Worm (Caenorhabditis elegans) whole organism, L1 larva: ENCODE results near the gene fil-2.

Source experiments
- C16A3.4 ChIP-seq: fragments of 150-350 bp; optimal IDR thresholded peaks from 2 replicates; lab custom pipeline; 2014; ENCODE audit warnings: missing biosample characterization, missing genetic modification characterization
- alr-1 ChIP-seq: fragments of 200-800 bp; sonication (Bioruptor generic); optimal IDR thresholded peaks from 2 replicates; lab custom pipeline; 2018; ENCODE audit warnings: borderline replicate concordance, mild to moderate bottlenecking, missing genetic modification characterization, missing compliant biosample characterization
- ceh-63 ChIP-seq: fragments of 200-800 bp; sonication (Bioruptor generic); optimal IDR thresholded peaks from 2 replicates; lab custom pipeline; 2018; ENCODE audit warnings: mild to moderate bottlenecking, missing genetic modification characterization, missing compliant biosample characterization
- dpl-1 ChIP-seq, 3 experiments: fragments of 150-350 bp in 2 of 3; sonication (generic microtip) in 1 of 3; optimal IDR thresholded peaks; 2 replicates each; lab custom pipeline; 2014 to 2017; ENCODE audit warnings: missing biosample characterization in 3 of 3, missing genetic modification characterization in 3 of 3, missing genetic modification reagents in 3 of 3
- elt-2 ChIP-seq: sonication (generic microtip); optimal IDR thresholded peaks from 2 replicates; lab custom pipeline; 2016; ENCODE audit warnings: missing genetic modification characterization, mild to moderate bottlenecking, inconsistent platforms, missing compliant biosample characterization, missing genetic modification reagents
- isw-1 ChIP-seq: fragments of 200-800 bp; sonication (Bioruptor generic); IDR thresholded peaks from 2 replicates; pipeline ENCODE4 v1.3.6; 2022; ENCODE audit warnings: missing genetic modification characterization, missing compliant biosample characterization
- lin-35 ChIP-seq, 2 experiments: fragments of 150-350 bp; optimal IDR thresholded peaks; 2 replicates each; lab custom pipeline; 2014; ENCODE audit warnings: missing biosample characterization in 2 of 2, missing genetic modification characterization in 2 of 2, missing genetic modification reagents in 2 of 2
- nhr-237 ChIP-seq: fragments of 150-350 bp; optimal IDR thresholded peaks from 2 replicates; lab custom pipeline; 2014; ENCODE audit warnings: missing biosample characterization, missing genetic modification characterization
- nhr-71 ChIP-seq: sonication (generic microtip); optimal IDR thresholded peaks from 2 replicates; lab custom pipeline; 2016; ENCODE audit warnings: mild to moderate bottlenecking, missing genetic modification characterization, moderate library complexity, missing compliant biosample characterization
- nhr-90 ChIP-seq: sonication (generic microtip); optimal IDR thresholded peaks from 2 replicates; lab custom pipeline; 2016; ENCODE audit warnings: mild to moderate bottlenecking, missing genetic modification characterization, missing compliant biosample characterization; ENCODE audit not compliant: poor library complexity
- skn-1 ChIP-seq: fragments of 150-350 bp; optimal IDR thresholded peaks from 2 replicates; lab custom pipeline; 2014; ENCODE audit warnings: missing biosample characterization, missing genetic modification characterization
- unc-130 ChIP-seq: fragments of 150-350 bp; optimal IDR thresholded peaks from 2 replicates; lab custom pipeline; 2017; ENCODE audit warnings: missing biosample characterization, missing genetic modification characterization, inconsistent platforms
- xbp-1 ChIP-seq: sonication (generic microtip); optimal IDR thresholded peaks from 2 replicates; lab custom pipeline; 2016; ENCODE audit warnings: missing genetic modification characterization, missing compliant biosample characterization

- TF ChIP-seq nhr-90 (tag; lab: Kevin White, UChicago) (no peak), xbp-1 (tag; lab: Kevin White, UChicago) (peak; percentile 24), ceh-63 (GFP tag; lab: Kevin White, UChicago) (no peak), elt-2 (tag; lab: Kevin White, UChicago) (peak; percentile 37), isw-1 (GFP tag; lab: Robert Waterston, UW) (no peak), dpl-1 (GFP tag; optimal IDR thresholded peaks at IDR 0.05; lab: Kevin White, UChicago) (no peak), nhr-71 (tag; lab: Kevin White, UChicago) (peak; percentile 33), C16A3.4 (tag; lab: Kevin White, UChicago) (no peak), unc-130 (tag; lab: Kevin White, UChicago) (no peak), lin-35 (GFP tag; optimal IDR thresholded peaks at IDR 0.05; lab: Kevin White, UChicago) (peak in 1 of 2 experiments; percentile 28), nhr-237 (no peak), skn-1 (tag; lab: Kevin White, UChicago) (no peak), alr-1 (tag; lab: Kevin White, UChicago) (no peak)
Measured at ce11 chrV:6230629-6231229, 48.1 kb upstream of the fil-2 start.
